Worm (Caenorhabditis elegans): Measurements from ENCODE around the gene cyp-33E2.

cyp-33E2 gene

ce11 chrIV:8620102-8620733, 8.1 kb downstream of the cyp-33E2 start, which contains the start of gene lin-49:
Gene lin-49 (plus strand): TSS chrIV:8620683.
- TF ChIP-seq peb-1 (tag; optimal IDR thresholded peaks at IDR 0.05) (no peak), nhr-129 (tag; optimal IDR thresholded peaks at IDR 0.05) (peak; percentile 89), elt-1 (tag; optimal IDR thresholded peaks at IDR 0.05) (no peak), ceh-16 (tag; optimal IDR thresholded peaks at IDR 0.05) (no peak), ztf-1 (GFP tag; conservative IDR thresholded peaks at IDR 0.05) (no peak), ztf-11 (tag; optimal IDR thresholded peaks at IDR 0.05) (no peak), ZK546.5 (tag; optimal IDR thresholded peaks at IDR 0.05) (no peak), mab-5 (tag; optimal IDR thresholded peaks at IDR 0.05) (peak; percentile 12), nhr-21 (tag; optimal IDR thresholded peaks at IDR 0.05) (peak; percentile 60), aly-2 (tag; optimal IDR thresholded peaks at IDR 0.05) (no peak), zag-1 (tag; optimal IDR thresholded peaks at IDR 0.05) (no peak), nhr-25 (tag; optimal IDR thresholded peaks at IDR 0.05) (peak; percentile 74), lin-39 (tag; optimal IDR thresholded peaks at IDR 0.05) (no peak), mbf-1 (tag; optimal IDR thresholded peaks at IDR 0.05) (no peak), crh-2 (tag; optimal IDR thresholded peaks at IDR 0.05) (peak; percentile 84), unc-39 (tag; optimal IDR thresholded peaks at IDR 0.05) (no peak), C34F6.9 (tag; optimal IDR thresholded peaks at IDR 0.05) (peak; percentile 90), gmeb-1 (tag; optimal IDR thresholded peaks at IDR 0.05) (peak; percentile 15), sem-4 (tag; optimal IDR thresholded peaks at IDR 0.05) (peak; percentile 44), elt-3 (tag; optimal IDR thresholded peaks at IDR 0.05) (no peak), blmp-1 (tag; optimal IDR thresholded peaks at IDR 0.05; ENCODE audit: insufficient read depth) (peak; percentile 78), nhr-6 (tag; optimal IDR thresholded peaks at IDR 0.05) (peak; percentile 65), dmd-4 (tag; optimal IDR thresholded peaks at IDR 0.05) (no peak), sma-9 (GFP tag; optimal IDR thresholded peaks at IDR 0.05) (peak; percentile 81), sma-9 (tag; optimal IDR thresholded peaks at IDR 0.05) (no peak), ama-1 (optimal IDR thresholded peaks at IDR 0.05) (no peak), nhr-12 (tag; optimal IDR thresholded peaks at IDR 0.05) (no peak), skn-1 (tag; optimal IDR thresholded peaks at IDR 0.05) (no peak), nhr-237 (tag; optimal IDR thresholded peaks at IDR 0.05) (no peak), alr-1 (tag; optimal IDR thresholded peaks at IDR 0.05) (no peak), nhr-10 (tag; optimal IDR thresholded peaks at IDR 0.05) (no peak), nhr-77 (tag; optimal IDR thresholded peaks at IDR 0.05) (no peak), lin-11 (tag; optimal IDR thresholded peaks at IDR 0.05) (no peak), Y55F3AM.14 (GFP tag; optimal IDR thresholded peaks at IDR 0.05) (no peak), lsy-2 (tag; optimal IDR thresholded peaks at IDR 0.05) (peak in 1 of 2 experiments; percentile 78), sma-3 (GFP tag; optimal IDR thresholded peaks at IDR 0.05) (peak; percentile 26), F13H6.1 (tag; optimal IDR thresholded peaks at IDR 0.05) (peak; percentile 71), ceh-82 (tag; optimal IDR thresholded peaks at IDR 0.05) (no peak), nhr-11 (tag; optimal IDR thresholded peaks at IDR 0.05) (no peak), unc-55 (GFP tag; optimal IDR thresholded peaks at IDR 0.05) (peak; percentile 79), R02D3.7 (tag; optimal IDR thresholded peaks at IDR 0.05) (no peak), ztf-4 (tag; optimal IDR thresholded peaks at IDR 0.05) (no peak), lin-13 (GFP tag; optimal IDR thresholded peaks at IDR 0.05) (peak; percentile 57), egl-27 (tag; optimal IDR thresholded peaks at IDR 0.05) (peak; percentile 33), fos-1 (tag; optimal IDR thresholded peaks at IDR 0.05) (peak; percentile 90), snpc-4 (tag; optimal IDR thresholded peaks at IDR 0.05) (no peak), unc-62 (GFP tag; optimal IDR thresholded peaks at IDR 0.05) (no peak), nhr-23 (tag; optimal IDR thresholded peaks at IDR 0.05) (no peak), mdl-1 (tag; optimal IDR thresholded peaks at IDR 0.05) (no peak)

All from whole organism, L2 larva.